Worm (Caenorhabditis elegans): ENCODE data around the gene F37A4.3.

DNA sequence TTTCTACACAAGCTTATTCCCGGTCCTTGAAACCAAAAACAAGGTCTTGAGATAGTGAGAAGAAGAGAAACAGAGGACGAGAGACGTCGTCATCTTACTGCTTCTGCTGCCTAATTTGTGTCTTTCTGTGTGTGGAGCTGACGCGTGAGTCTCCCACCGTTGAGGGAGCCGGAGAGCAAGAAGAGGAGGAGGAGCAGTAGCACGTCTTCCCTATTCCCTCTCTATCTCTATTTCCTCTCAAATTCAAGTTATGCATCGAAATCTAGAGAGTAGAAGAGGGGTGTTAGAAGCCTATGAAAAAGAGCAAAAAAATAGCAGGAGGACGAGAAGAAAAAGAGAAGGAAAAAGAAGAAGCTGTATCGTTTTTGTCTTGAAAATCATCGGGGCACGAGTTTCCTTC lies 23.2 kb upstream of the F37A4.3 start:
- TF ChIP-seq nhr-237 (tag; optimal IDR thresholded peaks at IDR 0.05) (no peak), pqm-1 (tag; optimal IDR thresholded peaks at IDR 0.05) (no peak), lin-15B (tag; optimal IDR thresholded peaks at IDR 0.05) (peak; percentile 2), R02D3.7 (tag; optimal IDR thresholded peaks at IDR 0.05) (no peak), fkh-10 (GFP tag; optimal IDR thresholded peaks at IDR 0.05) (no peak), nhr-11 (tag; optimal IDR thresholded peaks at IDR 0.05) (no peak), ZK546.5 (tag; optimal IDR thresholded peaks at IDR 0.05) (no peak), elt-3 (tag; optimal IDR thresholded peaks at IDR 0.05) (no peak), sea-2 (GFP tag; optimal IDR thresholded peaks at IDR 0.05) (no peak), ceh-9 (tag; optimal IDR thresholded peaks at IDR 0.05) (no peak), nfya-1 (tag; optimal IDR thresholded peaks at IDR 0.05; ENCODE audit: insufficient read depth) (peak; percentile 67), snpc-4 (tag; optimal IDR thresholded peaks at IDR 0.05) (peak; percentile 12), lin-39 (tag; optimal IDR thresholded peaks at IDR 0.05) (peak; percentile 68)

All from whole organism, L3 larva.